Worm (Caenorhabditis elegans) whole organism, early embryonic: ENCODE results near the gene srr-8.

Source experiments
- B0310.2 ChIP-seq: sonication (generic microtip); optimal IDR thresholded peaks from 2 replicates; lab custom pipeline; 2016; ENCODE audit warnings: mild to moderate bottlenecking, missing genetic modification characterization, missing compliant biosample characterization
- F13C5.2 ChIP-seq: sonication (generic microtip); optimal IDR thresholded peaks from 2 replicates; lab custom pipeline; 2017; ENCODE audit warnings: mild to moderate bottlenecking, missing genetic modification characterization, inconsistent platforms, missing compliant biosample characterization
- aly-1 ChIP-seq: sonication (generic microtip); optimal IDR thresholded peaks from 2 replicates; lab custom pipeline; 2016; ENCODE audit warnings: missing genetic modification characterization, missing compliant biosample characterization
- ama-1 ChIP-seq: fragments of 150-350 bp; optimal IDR thresholded peaks from 2 replicates; lab custom pipeline; 2014
- ceh-13 ChIP-seq: fragments of 200-800 bp; sonication (Bioruptor generic); optimal IDR thresholded peaks from 2 replicates; lab custom pipeline; 2018; ENCODE audit warnings: mild to moderate bottlenecking, missing genetic modification characterization, missing compliant biosample characterization
- ceh-36 ChIP-seq: sonication (generic microtip); optimal IDR thresholded peaks from 2 replicates; lab custom pipeline; 2016; ENCODE audit warnings: missing genetic modification characterization, inconsistent platforms, missing compliant biosample characterization
- ets-7 ChIP-seq: sonication (generic microtip); optimal IDR thresholded peaks from 2 replicates; lab custom pipeline; 2016; ENCODE audit warnings: missing genotype, missing genetic modification characterization, missing compliant biosample characterization
- flt-1 ChIP-seq: fragments of 200-800 bp; sonication (Bioruptor generic); IDR thresholded peaks from 2 replicates; pipeline ENCODE4 v1.3.6; 2022; ENCODE audit warnings: missing genetic modification characterization, missing compliant biosample characterization
- hmbx-1 ChIP-seq: sonication (generic microtip); optimal IDR thresholded peaks from 2 replicates; lab custom pipeline; 2016; ENCODE audit warnings: mild to moderate bottlenecking, missing genetic modification characterization, missing compliant biosample characterization
- hmg-4 ChIP-seq: fragments of 200-800 bp; sonication (Bioruptor generic); optimal IDR thresholded peaks from 2 replicates; lab custom pipeline; 2018; ENCODE audit warnings: mild to moderate bottlenecking, missing genetic modification characterization, missing compliant biosample characterization
- hnd-1 ChIP-seq: sonication (generic microtip); optimal IDR thresholded peaks from 2 replicates; lab custom pipeline; 2016; ENCODE audit warnings: missing genetic modification characterization, missing compliant biosample characterization
- pes-1 ChIP-seq: fragments of 200-800 bp; sonication (Bioruptor generic); IDR thresholded peaks from 2 replicates; pipeline ENCODE4 v1.3.6; 2022; ENCODE audit warnings: missing genetic modification reagents, missing genetic modification characterization, missing compliant biosample characterization
- scrt-1 ChIP-seq: fragments of 200-800 bp; sonication (Bioruptor generic); IDR thresholded peaks from 2 replicates; pipeline ENCODE4 v1.3.6; 2022; ENCODE audit warnings: missing genetic modification characterization, missing compliant biosample characterization
- sea-1 ChIP-seq: fragments of 200-800 bp; sonication (Bioruptor generic); conservative IDR thresholded peaks from 2 replicates; pipeline ENCODE4 v1.3.6; 2022; ENCODE audit warnings: missing genetic modification characterization, missing compliant biosample characterization
- tbx-11 ChIP-seq: fragments of 200-800 bp; sonication (Bioruptor generic); IDR thresholded peaks from 2 replicates; pipeline ENCODE4 v1.3.6; 2022; ENCODE audit warnings: missing genetic modification characterization, missing compliant biosample characterization
- tbx-37 ChIP-seq: fragments of 200-800 bp; sonication (Bioruptor generic); conservative IDR thresholded peaks from 2 replicates; pipeline ENCODE4 v1.3.6; 2022; ENCODE audit warnings: missing genetic modification reagents, missing genetic modification characterization, missing compliant biosample characterization
- tra-4 ChIP-seq: sonication (generic microtip); optimal IDR thresholded peaks from 2 replicates; lab custom pipeline; 2017; ENCODE audit warnings: missing genetic modification characterization, missing compliant biosample characterization

Gene srr-8

DNA sequence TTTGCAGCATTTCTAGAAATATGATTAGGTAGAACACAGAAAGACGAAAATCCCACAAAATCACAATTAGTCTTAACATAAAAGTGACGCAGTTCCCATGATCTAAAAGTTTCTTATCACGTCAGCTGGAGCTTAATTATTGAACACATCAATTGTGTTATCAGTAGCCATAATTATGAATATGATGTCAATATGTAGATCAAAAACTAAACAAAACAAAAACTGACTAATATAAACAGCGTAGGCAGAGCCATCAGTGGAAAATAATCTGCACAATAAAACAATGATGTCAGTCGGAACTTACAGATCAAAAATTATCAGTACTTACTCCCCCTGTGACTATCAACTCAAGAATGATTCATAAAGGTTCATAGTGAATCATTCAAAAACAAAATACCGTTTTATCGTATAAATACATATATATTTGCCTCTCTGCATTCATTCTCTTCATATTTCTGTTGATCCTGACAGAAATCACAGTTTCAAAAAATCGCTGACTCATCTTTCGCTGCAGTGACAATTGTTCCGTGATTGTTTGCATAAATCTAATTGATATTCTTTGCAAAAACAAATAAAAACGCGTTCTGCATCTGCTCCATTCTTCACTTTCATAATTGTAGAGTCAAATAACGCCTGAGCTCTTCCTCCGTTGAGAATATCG is 10.8 kb downstream of the srr-8 start, which contains the start of gene srr-6:
srr-6 (plus strand) TSS at position 611 of the 661 bp plus-strand sequence.
- TF ChIP-seq aly-1 (tag; lab: Kevin White, UChicago), result no peak

- TF ChIP-seq hmbx-1 (tag; lab: Kevin White, UChicago) (no peak), F13C5.2 (tag; lab: Kevin White, UChicago) (no peak), ceh-36 (tag; lab: Kevin White, UChicago) (no peak), tra-4 (tag; lab: Kevin White, UChicago) (no peak), hmg-4 (GFP tag; lab: Kevin White, UChicago) (no peak), ama-1 (lab: Kevin White, UChicago) (no peak), scrt-1 (GFP tag; lab: Robert Waterston, UW) (no peak), tbx-37 (GFP tag; lab: Robert Waterston, UW) (no peak), tbx-11 (GFP tag; lab: Robert Waterston, UW) (no peak), ets-7 (tag; lab: Kevin White, UChicago) (no peak), flt-1 (no peak), sea-1 (GFP tag; lab: Robert Waterston, UW) (no peak), aly-1 (tag; lab: Kevin White, UChicago) (no peak), ceh-13 (GFP tag; lab: Kevin White, UChicago) (no peak), pes-1 (no peak), B0310.2 (tag; lab: Kevin White, UChicago) (no peak), hnd-1 (tag; lab: Kevin White, UChicago) (no peak)
These were observed 15.2 kb downstream of the srr-8 start for ce11 chrV:5016728-5017127.

DNA sequence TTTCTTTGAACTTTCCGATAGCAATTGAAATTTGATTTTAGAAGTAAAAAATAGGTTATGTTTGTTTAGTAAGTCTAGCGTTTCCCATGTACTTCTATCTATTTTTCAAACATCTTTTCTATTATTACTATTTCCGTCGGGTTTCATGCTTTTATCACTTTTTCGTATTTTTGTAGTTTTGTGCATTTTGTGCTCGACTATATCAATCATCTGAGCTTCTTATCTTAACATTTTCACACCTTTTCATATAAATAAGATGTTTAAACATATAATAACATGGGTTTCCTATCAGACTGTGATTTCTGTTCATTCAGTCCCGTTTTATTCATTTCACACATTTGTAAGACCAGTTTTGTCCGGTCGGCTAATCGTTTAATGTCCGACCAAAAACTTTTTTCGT is 16.6 kb downstream of the srr-8 start:
- TF ChIP-seq hnd-1 (tag; lab: Kevin White, UChicago) (no peak), hmg-4 (GFP tag; lab: Kevin White, UChicago) (no peak), B0310.2 (tag; lab: Kevin White, UChicago) (no peak), ets-7 (tag; lab: Kevin White, UChicago) (no peak), ama-1 (lab: Kevin White, UChicago) (no peak), ceh-13 (GFP tag; lab: Kevin White, UChicago) (no peak), tbx-37 (GFP tag; lab: Robert Waterston, UW) (no peak), aly-1 (tag; lab: Kevin White, UChicago) (no peak), scrt-1 (GFP tag; lab: Robert Waterston, UW) (no peak), F13C5.2 (tag; lab: Kevin White, UChicago) (no peak), tbx-11 (GFP tag; lab: Robert Waterston, UW) (no peak), tra-4 (tag; lab: Kevin White, UChicago) (no peak)

ce11 chrV:5018810-5019274 is 17.4 kb downstream of the srr-8 start, which contains the start of gene srr-4:
Gene srr-4, plus strand, starts transcription at chrV:5019224.
- TF ChIP-seq flt-1, result no peak

- TF ChIP-seq B0310.2 (tag; lab: Kevin White, UChicago) (no peak), scrt-1 (GFP tag; lab: Robert Waterston, UW) (no peak), hmg-4 (GFP tag; lab: Kevin White, UChicago) (peak; percentile 37)
These were observed 21.9 kb downstream of the srr-8 start for ce11 chrV:5023355-5023754.

- no peak for TF ChIP-seq hmg-4 (GFP tag; lab: Kevin White, UChicago)
These were observed 25.0 kb downstream of the srr-8 start for ce11 chrV:5026438-5026837.

DNA sequence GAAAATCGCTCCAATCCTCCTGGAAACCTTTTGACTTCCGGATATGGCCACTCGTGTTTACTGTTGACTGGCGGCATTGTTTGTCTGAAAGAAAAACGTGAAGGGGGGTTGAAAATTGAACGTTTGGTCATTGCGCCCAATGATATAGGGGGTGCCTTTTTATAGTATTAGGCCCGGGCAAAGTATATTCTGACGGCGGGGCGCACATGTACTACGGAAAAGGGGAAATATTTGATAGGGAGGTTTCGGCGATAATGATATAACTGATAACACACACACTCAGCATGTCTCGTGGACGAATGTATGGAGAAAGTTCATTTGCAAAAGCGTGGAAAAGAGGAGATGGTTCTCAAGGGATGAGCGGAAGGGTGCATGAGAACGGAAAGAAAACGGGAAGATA is 26.2 kb downstream of the srr-8 start, which contains the start of gene cpt-4:
cpt-4 (minus strand) TSS at position 84 of the 400 bp plus-strand sequence.
- no peak for TF ChIP-seq hnd-1 (tag; lab: Kevin White, UChicago)
- TF ChIP-seq ama-1 (lab: Kevin White, UChicago), result no peak
- no peak for TF ChIP-seq ceh-13 (GFP tag; lab: Kevin White, UChicago)
- no peak for TF ChIP-seq aly-1 (tag; lab: Kevin White, UChicago)
- TF ChIP-seq tbx-11 (GFP tag; lab: Robert Waterston, UW), result no peak
- TF ChIP-seq B0310.2 (tag; lab: Kevin White, UChicago), result no peak
- TF ChIP-seq pes-1, result no peak
- TF ChIP-seq sea-1 (GFP tag; lab: Robert Waterston, UW), result no peak
- no peak for TF ChIP-seq hmg-4 (GFP tag; lab: Kevin White, UChicago)

ce11 chrV:5030212-5030611 is 28.7 kb downstream of the srr-8 start:
- TF ChIP-seq hnd-1 (tag; lab: Kevin White, UChicago) (no peak), tbx-37 (GFP tag; lab: Robert Waterston, UW) (no peak), ama-1 (lab: Kevin White, UChicago) (no peak), ets-7 (tag; lab: Kevin White, UChicago) (no peak), sea-1 (GFP tag; lab: Robert Waterston, UW) (no peak), hmg-4 (GFP tag; lab: Kevin White, UChicago) (no peak), hmbx-1 (tag; lab: Kevin White, UChicago) (no peak), F13C5.2 (tag; lab: Kevin White, UChicago) (no peak), tra-4 (tag; lab: Kevin White, UChicago) (no peak), aly-1 (tag; lab: Kevin White, UChicago) (no peak)
